Worm (Caenorhabditis elegans) whole organism, L2 larva: ENCODE measurements around the gene F21E9.2.

ENCODE experiments used
- C34F6.9 ChIP-seq: fragments of 150-350 bp; optimal IDR thresholded peaks from 2 replicates; lab custom pipeline; 2014; ENCODE audit warnings: missing biosample characterization, missing genetic modification characterization
- F13H6.1 ChIP-seq: sonication (generic microtip); optimal IDR thresholded peaks from 2 replicates; lab custom pipeline; 2016; ENCODE audit warnings: missing genetic modification characterization, missing compliant biosample characterization
- R02D3.7 ChIP-seq: fragments of 150-350 bp; optimal IDR thresholded peaks from 2 replicates; lab custom pipeline; 2014; ENCODE audit warnings: missing biosample characterization, missing genetic modification characterization
- aly-2 ChIP-seq: fragments of 150-350 bp; optimal IDR thresholded peaks from 2 replicates; lab custom pipeline; 2014; ENCODE audit warnings: missing biosample characterization, missing genetic modification characterization
- blmp-1 ChIP-seq: sonication (generic microtip); optimal IDR thresholded peaks from 2 replicates; lab custom pipeline; 2017; ENCODE audit warnings: missing genetic modification characterization, mild to moderate bottlenecking, missing compliant biosample characterization, antibody characterized with exemption, moderate library complexity; ENCODE audit not compliant: insufficient read depth
- ceh-16 ChIP-seq: fragments of 150-350 bp; optimal IDR thresholded peaks from 2 replicates; lab custom pipeline; 2014; ENCODE audit warnings: missing biosample characterization, missing genetic modification characterization
- ceh-82 ChIP-seq: fragments of 150-350 bp; optimal IDR thresholded peaks from 2 replicates; lab custom pipeline; 2014; ENCODE audit warnings: missing biosample characterization, missing genetic modification characterization
- crh-2 ChIP-seq: sonication (generic microtip); optimal IDR thresholded peaks from 2 replicates; lab custom pipeline; 2017; ENCODE audit warnings: missing biosample characterization, missing genetic modification characterization
- egl-27 ChIP-seq: sonication (generic microtip); optimal IDR thresholded peaks from 3 replicates; lab custom pipeline; 2017; ENCODE audit warnings: missing biosample characterization, missing genetic modification reagents, missing genetic modification characterization
- elt-1 ChIP-seq: fragments of 150-350 bp; optimal IDR thresholded peaks from 2 replicates; lab custom pipeline; 2014; ENCODE audit warnings: missing biosample characterization, missing genetic modification characterization
- elt-3 ChIP-seq: sonication (generic microtip); optimal IDR thresholded peaks from 2 replicates; lab custom pipeline; 2017; ENCODE audit warnings: missing biosample characterization, missing genetic modification characterization
- fos-1 ChIP-seq: fragments of 150-350 bp; optimal IDR thresholded peaks from 2 replicates; lab custom pipeline; 2014; ENCODE audit warnings: missing biosample characterization, missing genetic modification characterization
- gmeb-1 ChIP-seq: fragments of 150-350 bp; optimal IDR thresholded peaks from 2 replicates; lab custom pipeline; 2014; ENCODE audit warnings: missing biosample characterization, missing genetic modification characterization
- lin-11 ChIP-seq: fragments of 150-350 bp; sonication (generic microtip); optimal IDR thresholded peaks from 2 replicates; lab custom pipeline; 2014; ENCODE audit warnings: missing biosample characterization, missing genetic modification characterization, inconsistent platforms, mixed read lengths
- lin-13 ChIP-seq: fragments of 150-350 bp; optimal IDR thresholded peaks from 2 replicates; lab custom pipeline; 2014; ENCODE audit warnings: missing biosample characterization, missing genetic modification reagents, missing genetic modification characterization
- lin-39 ChIP-seq: fragments of 150-350 bp; optimal IDR thresholded peaks from 2 replicates; lab custom pipeline; 2014; ENCODE audit warnings: missing biosample characterization, missing genetic modification reagents, missing genetic modification characterization
- lsy-2 ChIP-seq, 2 experiments: fragments of 150-350 bp in 1 of 2; sonication (generic microtip) in 1 of 2; optimal IDR thresholded peaks; 2 replicates each; lab custom pipeline; 2014 to 2017; ENCODE audit warnings: missing biosample characterization in 2 of 2, missing genetic modification characterization in 2 of 2
- mab-5 ChIP-seq: fragments of 150-350 bp; optimal IDR thresholded peaks from 2 replicates; lab custom pipeline; 2014; ENCODE audit warnings: missing biosample characterization, missing genetic modification characterization
- mbf-1 ChIP-seq: sonication (generic microtip); optimal IDR thresholded peaks from 2 replicates; lab custom pipeline; 2017; ENCODE audit warnings: missing biosample characterization, missing genetic modification characterization
- mdl-1 ChIP-seq, 2 experiments: fragments of 150-350 bp in 1 of 2; sonication (generic microtip) in 1 of 2; optimal IDR thresholded peaks; 2 replicates each; lab custom pipeline; 2017; ENCODE audit warnings: missing biosample characterization in 2 of 2, missing genetic modification characterization in 2 of 2
- nhr-12 ChIP-seq: fragments of 150-350 bp; optimal IDR thresholded peaks from 2 replicates; lab custom pipeline; 2014; ENCODE audit warnings: missing biosample characterization, missing genetic modification characterization
- nhr-129 ChIP-seq: fragments of 150-350 bp; optimal IDR thresholded peaks from 2 replicates; lab custom pipeline; 2014; ENCODE audit warnings: missing biosample characterization, missing genetic modification characterization
- nhr-21 ChIP-seq: fragments of 150-350 bp; optimal IDR thresholded peaks from 2 replicates; lab custom pipeline; 2014; ENCODE audit warnings: missing biosample characterization, missing genetic modification characterization
- nhr-23 ChIP-seq: fragments of 150-350 bp; optimal IDR thresholded peaks from 2 replicates; lab custom pipeline; 2014; ENCODE audit warnings: missing biosample characterization, missing genetic modification reagents, missing genetic modification characterization
- nhr-237 ChIP-seq: fragments of 150-350 bp; optimal IDR thresholded peaks from 2 replicates; lab custom pipeline; 2014; ENCODE audit warnings: missing biosample characterization, missing genetic modification characterization
- nhr-25 ChIP-seq: fragments of 150-350 bp; sonication (generic microtip); optimal IDR thresholded peaks from 3 replicates; lab custom pipeline; 2014; ENCODE audit warnings: missing biosample characterization, missing genetic modification characterization
- nhr-6 ChIP-seq: fragments of 150-350 bp; optimal IDR thresholded peaks from 2 replicates; lab custom pipeline; 2014; ENCODE audit warnings: missing biosample characterization, missing genetic modification characterization
- nhr-77 ChIP-seq: fragments of 150-350 bp; optimal IDR thresholded peaks from 2 replicates; lab custom pipeline; 2014; ENCODE audit warnings: missing biosample characterization, missing genetic modification characterization
- peb-1 ChIP-seq: fragments of 150-350 bp; optimal IDR thresholded peaks from 2 replicates; lab custom pipeline; 2014; ENCODE audit warnings: missing biosample characterization, missing genetic modification characterization
- sem-4 ChIP-seq: fragments of 150-350 bp; optimal IDR thresholded peaks from 2 replicates; lab custom pipeline; 2014; ENCODE audit warnings: missing biosample characterization, missing genetic modification reagents, missing genetic modification characterization
- skn-1 ChIP-seq: sonication (generic microtip); optimal IDR thresholded peaks from 2 replicates; lab custom pipeline; 2017; ENCODE audit warnings: missing biosample characterization, missing genetic modification characterization
- sma-3 ChIP-seq: sonication (generic microtip); optimal IDR thresholded peaks from 2 replicates; lab custom pipeline; 2016; ENCODE audit warnings: missing genetic modification reagents, missing genetic modification characterization, missing compliant biosample characterization
- sma-9 ChIP-seq, 2 experiments: fragments of 150-350 bp in 1 of 2; sonication (generic microtip) in 1 of 2; optimal IDR thresholded peaks; 2 replicates each; lab custom pipeline; 2014 to 2016; ENCODE audit warnings: missing genetic modification characterization in 2 of 2, mild to moderate bottlenecking in 1 of 2, missing biosample characterization in 1 of 2, missing compliant biosample characterization in 1 of 2, missing genetic modification reagents in 1 of 2, moderate library complexity in 1 of 2
- snpc-4 ChIP-seq: fragments of 150-350 bp; optimal IDR thresholded peaks from 2 replicates; lab custom pipeline; 2014; ENCODE audit warnings: missing biosample characterization, missing genetic modification characterization
- unc-55 ChIP-seq: fragments of 150-350 bp; sonication (generic microtip); optimal IDR thresholded peaks from 3 replicates; lab custom pipeline; 2014; ENCODE audit warnings: missing biosample characterization, missing genetic modification reagents, missing genetic modification characterization
- unc-62 ChIP-seq: fragments of 150-350 bp; optimal IDR thresholded peaks from 2 replicates; lab custom pipeline; 2014; ENCODE audit warnings: missing biosample characterization, missing genetic modification reagents, missing genetic modification characterization
- zag-1 ChIP-seq: fragments of 150-350 bp; optimal IDR thresholded peaks from 2 replicates; lab custom pipeline; 2014; ENCODE audit warnings: missing biosample characterization, missing genetic modification characterization
- ztf-1 ChIP-seq: fragments of 200-800 bp; sonication (Bioruptor generic); conservative IDR thresholded peaks from 2 replicates; pipeline ENCODE4 v1.3.6; 2022; ENCODE audit warnings: missing genetic modification characterization, missing compliant biosample characterization
- ztf-4 ChIP-seq: fragments of 150-350 bp; optimal IDR thresholded peaks from 2 replicates; lab custom pipeline; 2014; ENCODE audit warnings: missing biosample characterization, missing genetic modification characterization

Gene F21E9.2

ce11 chrX:1338906-1339673, 9.3 kb upstream of the F21E9.2 start (continued):
- no peak for TF ChIP-seq skn-1 (tag; lab: Kevin White, UChicago)
- no peak for TF ChIP-seq peb-1 (tag; lab: Kevin White, UChicago)
- TF ChIP-seq sma-3 (GFP tag; lab: Kevin White, UChicago): peak; percentile 13
- TF ChIP-seq ztf-1: no peak
- TF ChIP-seq unc-55 (GFP tag; lab: Kevin White, UChicago): peak; percentile 15
- no peak for TF ChIP-seq unc-62

DNA sequence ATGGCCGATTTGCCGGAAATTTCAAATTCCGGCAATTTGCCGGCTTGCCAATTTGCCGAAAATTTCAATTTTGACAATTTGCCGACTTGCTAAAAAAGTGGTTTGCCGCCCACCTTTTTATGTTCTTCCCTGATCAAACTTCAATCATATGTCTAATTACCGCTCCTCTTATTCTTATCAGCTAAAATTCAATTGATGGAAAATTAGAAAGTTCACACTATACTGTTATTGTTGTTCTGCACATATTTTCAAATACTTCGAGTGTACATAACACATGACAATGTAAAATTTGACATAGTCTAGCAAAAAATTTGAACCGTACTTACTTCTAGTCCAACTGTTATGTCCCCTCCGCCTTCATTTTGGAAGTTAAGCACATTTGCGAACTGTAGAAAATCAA, 8.1 kb upstream of the F21E9.2 start:
- TF ChIP-seq blmp-1: no peak

DNA sequence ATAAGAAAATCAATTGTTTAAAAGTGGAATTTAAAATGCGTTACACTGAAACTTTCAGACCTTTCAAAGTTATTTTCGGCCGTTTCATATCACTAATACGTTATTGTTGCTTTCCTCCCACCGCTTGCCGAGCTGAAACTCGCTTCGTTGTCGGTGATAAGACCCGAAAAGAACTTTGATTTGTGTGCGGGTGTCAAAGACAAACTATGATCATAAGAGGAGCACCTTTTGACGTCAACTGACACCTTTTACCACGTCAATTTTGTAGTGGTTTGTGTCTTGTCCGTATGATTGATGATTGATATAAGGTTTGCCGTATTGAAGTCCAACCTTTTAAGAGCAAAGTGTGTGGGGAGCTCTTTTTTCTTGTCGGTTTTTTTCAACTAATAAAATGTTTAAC, 7.3 kb upstream of the F21E9.2 start, which contains the start of gene ttr-37:
TSS of gene ttr-37 (minus strand) at position 167 of the 400 bp plus-strand sequence.
- TF ChIP-seq fos-1 (tag; lab: Kevin White, UChicago): peak; percentile 53
- TF ChIP-seq sma-9 (GFP tag; optimal IDR thresholded peaks at IDR 0.05; lab: Kevin White, UChicago): peak; percentile 62
- TF ChIP-seq sma-9 (tag; optimal IDR thresholded peaks at IDR 0.05; lab: Kevin White, UChicago): no peak
- TF ChIP-seq nhr-25: no peak
- TF ChIP-seq sem-4 (tag; lab: Kevin White, UChicago): no peak
- no peak for TF ChIP-seq nhr-12 (tag; lab: Kevin White, UChicago)
- TF ChIP-seq nhr-21: no peak
- peak; percentile 11 for TF ChIP-seq sma-3 (GFP tag; lab: Kevin White, UChicago)
- TF ChIP-seq snpc-4: no peak
- TF ChIP-seq nhr-129 (tag; lab: Kevin White, UChicago): peak; percentile 19
- TF ChIP-seq crh-2 (tag; lab: Kevin White, UChicago): peak; percentile 81
- TF ChIP-seq gmeb-1: peak; percentile 46

ce11 chrX:1327201-1327600, 2.5 kb downstream of the F21E9.2 start:
- TF ChIP-seq elt-3 (tag; lab: Kevin White, UChicago) (no peak), nhr-12 (tag; lab: Kevin White, UChicago) (no peak), ztf-4 (tag; lab: Kevin White, UChicago) (no peak), elt-1 (tag; lab: Kevin White, UChicago) (no peak)

ce11 chrX:1322997-1323396, 6.8 kb downstream of the F21E9.2 start:
- peak; percentile 67 for TF ChIP-seq egl-27 (tag; lab: Kevin White, UChicago)
- TF ChIP-seq ztf-1: no peak
- peak; percentile 46 for TF ChIP-seq blmp-1
- peak; percentile 72 for TF ChIP-seq sem-4 (tag; lab: Kevin White, UChicago)
- no peak for TF ChIP-seq mbf-1 (tag; lab: Kevin White, UChicago)
- peak; percentile 99 for TF ChIP-seq unc-55 (GFP tag; lab: Kevin White, UChicago)
- TF ChIP-seq R02D3.7 (tag; lab: Kevin White, UChicago): peak; percentile 17
- TF ChIP-seq mdl-1 (tag; optimal IDR thresholded peaks at IDR 0.05; lab: Kevin White, UChicago): peak; percentile 61 to 81
- peak; percentile 29 for TF ChIP-seq ztf-4 (tag; lab: Kevin White, UChicago)
- TF ChIP-seq C34F6.9 (tag; lab: Kevin White, UChicago): peak; percentile 68
- TF ChIP-seq aly-2 (tag; lab: Kevin White, UChicago): no peak
- TF ChIP-seq elt-3 (tag; lab: Kevin White, UChicago): no peak
- peak; percentile 83 for TF ChIP-seq lin-11
- TF ChIP-seq skn-1 (tag; lab: Kevin White, UChicago): no peak
- no peak for TF ChIP-seq peb-1 (tag; lab: Kevin White, UChicago)
- TF ChIP-seq ceh-82 (tag; lab: Kevin White, UChicago): peak; percentile 55
- TF ChIP-seq nhr-77 (tag; lab: Kevin White, UChicago): peak; percentile 78
- no peak for TF ChIP-seq nhr-23 (tag; lab: Kevin White, UChicago)
- peak; percentile 41 for TF ChIP-seq snpc-4
- TF ChIP-seq mab-5 (tag; lab: Kevin White, UChicago): peak; percentile 78
- peak; percentile 83 for TF ChIP-seq zag-1 (tag; lab: Kevin White, UChicago)
- peak; percentile 93 for TF ChIP-seq crh-2 (tag; lab: Kevin White, UChicago)
- peak; percentile 91 for TF ChIP-seq nhr-6 (tag; lab: Kevin White, UChicago)
- TF ChIP-seq lin-13 (GFP tag; lab: Kevin White, UChicago): peak; percentile 75
- TF ChIP-seq fos-1 (tag; lab: Kevin White, UChicago): peak; percentile 79
- TF ChIP-seq sma-9 (GFP tag; optimal IDR thresholded peaks at IDR 0.05; lab: Kevin White, UChicago): peak; percentile 22
- TF ChIP-seq sma-9 (tag; optimal IDR thresholded peaks at IDR 0.05; lab: Kevin White, UChicago): no peak
- peak; percentile 98 for TF ChIP-seq nhr-129 (tag; lab: Kevin White, UChicago)
- TF ChIP-seq sma-3 (GFP tag; lab: Kevin White, UChicago): peak; percentile 85
- TF ChIP-seq nhr-12 (tag; lab: Kevin White, UChicago): no peak
- TF ChIP-seq nhr-237 (tag; lab: Kevin White, UChicago): peak; percentile 16
- TF ChIP-seq F13H6.1: peak; percentile 58
- TF ChIP-seq nhr-25: peak; percentile 82
- TF ChIP-seq lin-39: peak; percentile 41
- TF ChIP-seq nhr-21: peak; percentile 88
- TF ChIP-seq lsy-2 (tag; optimal IDR thresholded peaks at IDR 0.05; lab: Kevin White, UChicago): peak; percentile 74 to 84
- peak; percentile 54 for TF ChIP-seq ceh-16 (tag; lab: Kevin White, UChicago)
- peak; percentile 77 for TF ChIP-seq gmeb-1
